Fruit fly (Drosophila melanogaster): Measurements from ENCODE around the gene Syx7.
A peak's percentile ranks its signal among the peaks of the same experiment; 100 is the strongest.

Gene Syx7

dm6 chr3L:21464240-21464639, 18.6 kb downstream of the Syx7 start (continued):
- TF ChIP-seq lov (optimal IDR thresholded peaks at IDR 0.05) (no peak), lov (GFP tag; IDR thresholded peaks at IDR 0.05) (peak; percentile 90), gem (tag; optimal IDR thresholded peaks at IDR 0.05) (peak; percentile 88), pfk (GFP tag; optimal IDR thresholded peaks at IDR 0.05) (peak; percentile 18), sd (tag; optimal IDR thresholded peaks at IDR 0.05) (no peak), CG3726 (GFP tag; IDR thresholded peaks at IDR 0.05) (no peak), nmo (GFP tag; optimal IDR thresholded peaks at IDR 0.05) (peak; percentile 68), tio (GFP tag; optimal IDR thresholded peaks at IDR 0.05) (no peak), CG1603 (tag; optimal IDR thresholded peaks at IDR 0.05) (peak; percentile 89), btn (GFP tag; optimal IDR thresholded peaks at IDR 0.05) (peak; percentile 53), bab2 (GFP tag; optimal IDR thresholded peaks at IDR 0.05) (peak; percentile 80), da (GFP tag; optimal IDR thresholded peaks at IDR 0.05) (peak; percentile 50), CG10209 (GFP tag; optimal IDR thresholded peaks at IDR 0.05) (peak; percentile 85), Hr78 (GFP tag; optimal IDR thresholded peaks at IDR 0.05) (peak in 1 of 2 experiments; percentile 61), Dref (GFP tag; IDR thresholded peaks at IDR 0.05) (0 out of 2 replicates have a peak, but pooled peaks have one; percentile 7), HHEX (GFP tag; optimal IDR thresholded peaks at IDR 0.05) (peak; percentile 64), amos (GFP tag; IDR thresholded peaks at IDR 0.05; ENCODE audit: partially characterized antibody) (no peak), Lhr (GFP tag; optimal IDR thresholded peaks at IDR 0.05) (peak; percentile 87), lab (GFP tag; optimal IDR thresholded peaks at IDR 0.05) (peak; percentile 55), CG12071 (GFP tag; optimal IDR thresholded peaks at IDR 0.05) (peak; percentile 20), CG6813 (GFP tag; optimal IDR thresholded peaks at IDR 0.05) (peak; percentile 95), gfzf (GFP tag; optimal IDR thresholded peaks at IDR 0.05) (no peak), aop (GFP tag; IDR thresholded peaks at IDR 0.05) (no peak), CG7786 (GFP tag; optimal IDR thresholded peaks at IDR 0.05) (peak; percentile 5), Dfd (GFP tag; optimal IDR thresholded peaks at IDR 0.05) (no peak), Six4 (GFP tag; optimal IDR thresholded peaks at IDR 0.05) (peak; percentile 9), CG1647 (GFP tag; optimal IDR thresholded peaks at IDR 0.05) (peak; percentile 4), vnd (GFP tag; IDR thresholded peaks at IDR 0.05; ENCODE audit: partially characterized antibody) (no peak), YL-1 (GFP tag; optimal IDR thresholded peaks at IDR 0.05) (peak; percentile 61), CG17829 (tag; optimal IDR thresholded peaks at IDR 0.05) (peak; percentile 89), CG7357 (GFP tag; IDR thresholded peaks at IDR 0.05) (0 out of 3 replicates have a peak, but pooled peaks have one; percentile 12), CG17186 (GFP tag; optimal IDR thresholded peaks at IDR 0.05) (peak; percentile 63), E2f1 (GFP tag; IDR thresholded peaks at IDR 0.05) (peak; percentile 35; the same call in 1 of the 2 replicates), lmd (GFP tag; IDR thresholded peaks at IDR 0.05) (no peak), ham (GFP tag; IDR thresholded peaks at IDR 0.05) (no peak), HLH4C (GFP tag; IDR thresholded peaks at IDR 0.05; ENCODE audit: partially characterized antibody) (no peak), her (GFP tag; optimal IDR thresholded peaks at IDR 0.05) (no peak), lbe (GFP tag; optimal IDR thresholded peaks at IDR 0.05) (no peak), sens-2 (GFP tag; IDR thresholded peaks at IDR 0.05) (no peak), CG8281 (tag; optimal IDR thresholded peaks at IDR 0.05) (peak; percentile 43), CG2889 (GFP tag; IDR thresholded peaks at IDR 0.05) (no peak), CG14965 (GFP tag; optimal IDR thresholded peaks at IDR 0.05; ENCODE audit: borderline replicate concordance) (peak; percentile 6), Ssrp (tag; optimal IDR thresholded peaks at IDR 0.05) (peak; percentile 54), Poxn (GFP tag; IDR thresholded peaks at IDR 0.05) (no peak), org-1 (GFP tag; optimal IDR thresholded peaks at IDR 0.05) (peak; percentile 81), gcm (GFP tag; optimal IDR thresholded peaks at IDR 0.05) (peak; percentile 75), salm (tag; optimal IDR thresholded peaks at IDR 0.05) (peak; percentile 75), CG11398 (GFP tag; optimal IDR thresholded peaks at IDR 0.05) (peak; percentile 64), CG12219 (GFP tag; optimal IDR thresholded peaks at IDR 0.05) (peak; percentile 41), usp (GFP tag; optimal IDR thresholded peaks at IDR 0.05) (no peak)
